Fruit fly (Drosophila melanogaster): ENCODE results near the gene Arp8.

Gene Arp8

dm6 chrX:17886107-17886448, 25.5 kb upstream of the Arp8 start:
- TF ChIP-seq rn (GFP tag; IDR thresholded peaks at IDR 0.05) (no peak), CG17806 (tag; optimal IDR thresholded peaks at IDR 0.05) (no peak), CG32121 (GFP tag; IDR thresholded peaks at IDR 0.05) (no peak), CG15710 (tag; optimal IDR thresholded peaks at IDR 0.05) (no peak), Pif1B (GFP tag; optimal IDR thresholded peaks at IDR 0.05) (no peak), EcR (GFP tag; optimal IDR thresholded peaks at IDR 0.05) (no peak), CG10348 (GFP tag; IDR thresholded peaks at IDR 0.05) (no peak), Snoo (tag; optimal IDR thresholded peaks at IDR 0.05) (no peak), CG4496 (GFP tag; IDR thresholded peaks at IDR 0.05) (no peak), CG12605 (GFP tag; IDR thresholded peaks at IDR 0.05) (no peak), CG13204 (GFP tag; optimal IDR thresholded peaks at IDR 0.05) (no peak)

dm6 chrX:17885295-17885694, 24.7 kb upstream of the Arp8 start:
- TF ChIP-seq D1 (tag; optimal IDR thresholded peaks at IDR 0.05) (no peak), EcR (GFP tag; optimal IDR thresholded peaks at IDR 0.05) (peak; percentile 37), rn (GFP tag; IDR thresholded peaks at IDR 0.05) (no peak), Pif1A (GFP tag; optimal IDR thresholded peaks at IDR 0.05) (no peak), fd96Ca (GFP tag; IDR thresholded peaks at IDR 0.05) (no peak)

DNA sequence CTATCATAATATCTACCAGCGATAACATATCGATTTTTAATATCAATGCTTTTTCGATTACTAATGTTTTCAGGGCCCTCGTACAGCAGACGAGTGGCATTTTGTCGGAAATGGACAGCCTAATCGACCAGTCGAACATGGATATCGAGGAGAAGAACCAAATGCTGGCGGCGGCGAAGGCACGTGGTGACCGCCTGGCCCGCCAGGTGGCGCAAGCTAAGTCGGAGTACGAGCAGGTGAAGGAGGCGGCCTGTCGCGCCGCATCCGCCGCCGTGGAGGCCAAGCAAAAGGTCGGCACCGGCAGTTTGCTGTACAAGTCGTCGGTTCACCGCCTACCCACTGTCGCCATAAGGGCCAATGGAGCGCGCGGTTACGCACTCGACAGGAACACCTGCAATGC, 24.0 kb upstream of the Arp8 start:
- TF ChIP-seq CG4496 (GFP tag; IDR thresholded peaks at IDR 0.05) (0 out of 3 replicates have a peak, but pooled peaks have one; percentile 12), CG10348 (GFP tag; IDR thresholded peaks at IDR 0.05) (no peak)

dm6 chrX:17883418-17883817, 22.8 kb upstream of the Arp8 start, which contains the start of gene CG12985:
Gene CG12985, plus strand, starts transcription at chrX:17883718.
- TF ChIP-seq CG17806 (tag; optimal IDR thresholded peaks at IDR 0.05) = no peak
- no peak for TF ChIP-seq Pif1A (GFP tag; optimal IDR thresholded peaks at IDR 0.05)
- TF ChIP-seq CG15710 (tag; optimal IDR thresholded peaks at IDR 0.05) = no peak
- TF ChIP-seq fd96Ca (GFP tag; IDR thresholded peaks at IDR 0.05) = no peak
- TF ChIP-seq CG14655 (GFP tag; optimal IDR thresholded peaks at IDR 0.05) = no peak
- TF ChIP-seq CG32121 (GFP tag; IDR thresholded peaks at IDR 0.05) = no peak
- TF ChIP-seq CG10348 (GFP tag; IDR thresholded peaks at IDR 0.05) = no peak

dm6 chrX:17882769-17883168, 22.2 kb upstream of the Arp8 start:
- TF ChIP-seq CG15710 (tag; optimal IDR thresholded peaks at IDR 0.05) (no peak), CG14655 (GFP tag; optimal IDR thresholded peaks at IDR 0.05) (no peak), CG13204 (GFP tag; optimal IDR thresholded peaks at IDR 0.05) (no peak), Snoo (tag; optimal IDR thresholded peaks at IDR 0.05) (no peak), fd96Ca (GFP tag; IDR thresholded peaks at IDR 0.05) (no peak), CG8159 (tag; optimal IDR thresholded peaks at IDR 0.05) (no peak), CG12605 (GFP tag; IDR thresholded peaks at IDR 0.05) (no peak), Pif1B (GFP tag; optimal IDR thresholded peaks at IDR 0.05) (no peak), Pif1A (GFP tag; optimal IDR thresholded peaks at IDR 0.05) (no peak), CG17806 (tag; optimal IDR thresholded peaks at IDR 0.05) (no peak), gl (tag; optimal IDR thresholded peaks at IDR 0.05) (no peak), CG32121 (GFP tag; IDR thresholded peaks at IDR 0.05) (no peak), CG10348 (GFP tag; IDR thresholded peaks at IDR 0.05) (no peak), CG34367 (tag; optimal IDR thresholded peaks at IDR 0.05) (no peak), CG9948 (tag; optimal IDR thresholded peaks at IDR 0.05) (no peak)

dm6 chrX:17881138-17882121, 20.8 kb upstream of the Arp8 start:
- TF ChIP-seq Ets98B (GFP tag; IDR thresholded peaks at IDR 0.05) (peak; percentile 86), rn (GFP tag; IDR thresholded peaks at IDR 0.05) (peak; percentile 68), Snoo (tag; optimal IDR thresholded peaks at IDR 0.05) (peak; percentile 53), EcR (GFP tag; optimal IDR thresholded peaks at IDR 0.05) (peak; percentile 81), CG15710 (tag; optimal IDR thresholded peaks at IDR 0.05) (peak; percentile 38), fd96Ca (GFP tag; IDR thresholded peaks at IDR 0.05) (peak; percentile 90), CG34367 (tag; optimal IDR thresholded peaks at IDR 0.05) (no peak), CG13204 (GFP tag; optimal IDR thresholded peaks at IDR 0.05) (peak; percentile 66), CG9948 (tag; optimal IDR thresholded peaks at IDR 0.05) (peak; percentile 27), CG32121 (GFP tag; IDR thresholded peaks at IDR 0.05) (peak; percentile 78; the same call in 1 of the 2 replicates), CG8301 (tag; optimal IDR thresholded peaks at IDR 0.05) (peak; percentile 67), Pif1B (GFP tag; optimal IDR thresholded peaks at IDR 0.05) (no peak), CG4496 (GFP tag; IDR thresholded peaks at IDR 0.05) (peak; percentile 89), gl (tag; optimal IDR thresholded peaks at IDR 0.05) (no peak), D1 (tag; optimal IDR thresholded peaks at IDR 0.05) (no peak), Pif1A (GFP tag; optimal IDR thresholded peaks at IDR 0.05) (peak; percentile 9), CG8159 (tag; optimal IDR thresholded peaks at IDR 0.05) (peak; percentile 25), CG17806 (tag; optimal IDR thresholded peaks at IDR 0.05) (peak; percentile 21), CG10348 (GFP tag; IDR thresholded peaks at IDR 0.05) (0 out of 2 replicates have a peak, but pooled peaks have one; percentile 44), CG12605 (GFP tag; IDR thresholded peaks at IDR 0.05) (0 out of 2 replicates have a peak, but pooled peaks have one; percentile 33), CG14655 (GFP tag; optimal IDR thresholded peaks at IDR 0.05) (peak; percentile 62)

Data from whole organism, pupa.